Worm (Caenorhabditis elegans) whole organism, mixed stage, embryonic: Measurements from ENCODE around the gene ceh-81.

Source experiments
- blmp-1 ChIP-seq: fragments of 150-350 bp; optimal IDR thresholded peaks from 2 replicates; lab custom pipeline; 2014; ENCODE audit warnings: missing biosample characterization, missing genetic modification characterization
- ceh-39 ChIP-seq: fragments of 150-350 bp; optimal IDR thresholded peaks from 2 replicates; lab custom pipeline; 2014; ENCODE audit warnings: missing biosample characterization, missing genetic modification characterization
- ceh-43 ChIP-seq: fragments of 200-800 bp; sonication (Bioruptor generic); optimal IDR thresholded peaks from 2 replicates; lab custom pipeline; 2018; ENCODE audit warnings: mild to moderate bottlenecking, missing genetic modification characterization, moderate library complexity, missing compliant biosample characterization
- ceh-83 ChIP-seq: fragments of 200-800 bp; sonication (Bioruptor generic); optimal IDR thresholded peaks from 2 replicates; lab custom pipeline; 2018; ENCODE audit warnings: mild to moderate bottlenecking, missing genetic modification characterization, missing compliant biosample characterization
- ces-1 ChIP-seq: fragments of 150-350 bp; optimal IDR thresholded peaks from 2 replicates; lab custom pipeline; 2014; ENCODE audit warnings: missing biosample characterization, missing genetic modification reagents, missing genetic modification characterization
- cnd-1 ChIP-seq: fragments of 200-800 bp; sonication (Bioruptor generic); optimal IDR thresholded peaks from 2 replicates; lab custom pipeline; 2018; ENCODE audit warnings: mild to moderate bottlenecking, missing genetic modification characterization, missing compliant biosample characterization
- flh-1 ChIP-seq: fragments of 200-800 bp; sonication (Bioruptor generic); optimal IDR thresholded peaks from 2 replicates; lab custom pipeline; 2018; ENCODE audit warnings: mild to moderate bottlenecking, missing genetic modification characterization, moderate library complexity, missing compliant biosample characterization
- ham-2 ChIP-seq: fragments of 200-800 bp; sonication (Bioruptor generic); optimal IDR thresholded peaks from 2 replicates; lab custom pipeline; 2018; ENCODE audit warnings: mild to moderate bottlenecking, missing genetic modification characterization, missing compliant biosample characterization
- hlh-1 ChIP-seq: fragments of 150-350 bp; optimal IDR thresholded peaks from 2 replicates; lab custom pipeline; 2014; ENCODE audit warnings: missing biosample characterization, missing genetic modification reagents, missing genetic modification characterization
- lin-32 ChIP-seq: fragments of 200-800 bp; sonication (Bioruptor generic); optimal IDR thresholded peaks from 2 replicates; lab custom pipeline; 2018; ENCODE audit warnings: mild to moderate bottlenecking, missing genetic modification characterization, missing compliant biosample characterization
- lsy-2 ChIP-seq: fragments of 150-350 bp; optimal IDR thresholded peaks from 2 replicates; lab custom pipeline; 2014; ENCODE audit warnings: missing biosample characterization, missing genetic modification characterization
- mab-5 ChIP-seq: fragments of 150-350 bp; optimal IDR thresholded peaks from 2 replicates; lab custom pipeline; 2014; ENCODE audit warnings: missing biosample characterization, missing genetic modification characterization
- mls-2 ChIP-seq: sonication (generic microtip); optimal IDR thresholded peaks from 2 replicates; lab custom pipeline; 2016; ENCODE audit warnings: mild to moderate bottlenecking, missing genetic modification characterization, moderate library complexity, missing compliant biosample characterization
- nhr-12 ChIP-seq: fragments of 150-350 bp; optimal IDR thresholded peaks from 2 replicates; lab custom pipeline; 2014; ENCODE audit warnings: missing biosample characterization, missing genetic modification characterization
- nhr-2 ChIP-seq: fragments of 150-350 bp; optimal IDR thresholded peaks from 2 replicates; lab custom pipeline; 2014; ENCODE audit warnings: missing biosample characterization, missing genetic modification characterization
- nhr-28 ChIP-seq: fragments of 150-350 bp; optimal IDR thresholded peaks from 2 replicates; lab custom pipeline; 2014; ENCODE audit warnings: missing biosample characterization, missing genetic modification characterization
- nhr-76 ChIP-seq: sonication (generic microtip); optimal IDR thresholded peaks from 2 replicates; lab custom pipeline; 2017; ENCODE audit warnings: missing biosample characterization, missing genetic modification characterization
- snpc-4 ChIP-seq: fragments of 150-350 bp; optimal IDR thresholded peaks from 2 replicates; lab custom pipeline; 2014; ENCODE audit warnings: missing biosample characterization, missing genetic modification characterization
- sptf-1 ChIP-seq: sonication (generic microtip); optimal IDR thresholded peaks from 2 replicates; lab custom pipeline; 2017; ENCODE audit warnings: mild to moderate bottlenecking, missing genetic modification characterization, moderate library complexity, missing compliant biosample characterization
- unc-120 ChIP-seq: sonication (generic microtip); optimal IDR thresholded peaks from 2 replicates; lab custom pipeline; 2017; ENCODE audit warnings: missing genetic modification characterization, missing compliant biosample characterization; ENCODE audit not compliant: poor library complexity, severe bottlenecking
- unc-62 ChIP-seq: fragments of 150-350 bp; optimal IDR thresholded peaks from 2 replicates; lab custom pipeline; 2014; ENCODE audit warnings: missing biosample characterization, missing genetic modification reagents, missing genetic modification characterization
- ztf-11 ChIP-seq: fragments of 150-350 bp; optimal IDR thresholded peaks from 2 replicates; lab custom pipeline; 2014; ENCODE audit warnings: missing biosample characterization, missing genetic modification characterization

The ceh-81 gene

DNA sequence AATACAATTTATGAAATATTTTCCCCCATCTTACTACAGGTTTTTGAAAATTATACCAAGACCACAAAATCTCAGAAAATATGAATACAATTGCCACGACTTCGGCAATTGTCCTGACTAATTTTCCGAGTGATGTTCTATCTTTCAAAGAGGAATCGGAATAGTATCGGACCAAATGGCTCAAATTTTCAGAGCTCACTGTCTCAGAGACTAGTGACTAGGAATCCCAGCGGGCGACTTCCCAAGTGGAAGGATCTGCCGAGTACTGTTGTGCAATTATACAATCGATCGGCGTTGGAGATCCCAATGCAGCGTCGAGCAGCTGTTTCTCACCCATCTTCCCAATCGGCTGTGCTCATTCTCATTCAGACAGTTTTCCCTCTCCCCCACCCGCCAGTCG, 4.5 kb upstream of the ceh-81 start, which contains the start of gene F45C12.17:
Gene F45C12.17 (plus strand): TSS at position 377 of the 400 bp plus-strand sequence.
- TF ChIP-seq ceh-39 (tag; lab: Kevin White, UChicago) (peak; percentile 12), nhr-28 (no peak)

DNA sequence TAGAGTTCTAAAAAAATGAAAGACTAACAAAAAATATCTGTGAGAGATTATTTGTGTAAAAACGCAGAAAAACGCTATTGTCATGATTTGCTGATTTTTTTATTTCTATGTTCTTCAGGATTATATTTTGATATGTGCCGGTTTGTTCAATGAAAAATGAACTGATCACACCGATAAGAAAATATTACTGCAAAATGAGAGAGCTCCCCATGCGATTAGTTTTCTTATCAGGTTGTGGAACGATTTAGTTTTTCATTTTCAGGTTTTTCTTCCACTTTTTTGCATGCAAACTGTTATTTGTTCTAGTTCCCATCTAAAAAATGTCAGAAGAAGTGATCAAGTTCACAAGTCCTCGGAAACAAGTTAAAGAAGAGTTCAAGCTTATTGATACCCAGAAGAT, 1.9 kb upstream of the ceh-81 start, which contains the start of gene btb-9:
Gene btb-9 (plus strand): TSS at position 254 of the 400 bp plus-strand sequence.
- TF ChIP-seq blmp-1 (no peak), unc-120 (tag; lab: Kevin White, UChicago) (no peak), lin-32 (GFP tag; lab: Kevin White, UChicago) (no peak), lsy-2 (no peak)

DNA sequence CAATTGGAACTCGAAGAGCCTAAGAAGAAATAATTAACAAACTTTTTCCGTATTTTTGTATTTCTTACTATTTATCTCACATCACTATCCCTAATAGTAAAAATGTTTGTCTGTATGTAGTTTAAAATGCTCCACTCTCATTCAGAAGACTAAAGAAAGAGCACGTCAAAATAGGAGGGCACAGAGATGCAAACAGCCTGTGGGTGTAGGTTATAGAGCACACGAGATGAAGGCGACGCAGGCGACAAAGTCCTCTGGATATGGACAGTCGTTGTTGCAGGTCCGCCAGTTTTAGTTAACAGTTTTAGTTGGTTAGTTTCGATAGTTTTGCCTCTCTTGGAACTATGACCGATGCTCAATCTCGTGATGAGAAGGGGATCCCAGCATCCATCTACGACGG, 1.7 kb downstream of the ceh-81 start, which contains the start of gene ceh-82:
Gene ceh-82 (plus strand): TSS at position 301 of the 400 bp plus-strand sequence.
- no peak for TF ChIP-seq nhr-76

DNA sequence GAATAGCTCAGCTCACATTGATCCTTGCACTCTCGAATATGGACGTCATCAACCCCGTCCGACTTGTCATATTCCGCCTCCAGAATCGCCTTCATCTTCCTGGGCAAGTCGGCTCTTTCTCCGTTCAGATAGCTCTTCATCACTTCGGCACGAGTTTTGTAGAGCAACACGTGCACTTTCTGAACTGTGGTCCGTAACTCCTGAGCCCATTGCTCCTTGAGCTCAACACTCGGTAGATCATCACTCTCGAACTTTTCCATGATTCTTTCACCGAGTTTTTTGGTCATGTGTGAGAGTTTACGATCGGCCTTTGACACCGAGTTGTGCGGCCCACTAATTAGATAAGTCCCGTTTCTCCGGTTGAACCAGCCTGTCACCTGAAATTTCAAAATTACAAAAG, 4.9 kb downstream of the ceh-81 start:
- TF ChIP-seq mls-2 (tag; lab: Kevin White, UChicago) (no peak), nhr-2 (tag; lab: Kevin White, UChicago) (no peak), unc-62 (GFP tag; lab: Kevin White, UChicago) (no peak), nhr-76 (no peak), flh-1 (GFP tag; lab: Kevin White, UChicago) (no peak), lsy-2 (no peak), sptf-1 (tag; lab: Kevin White, UChicago) (no peak), ceh-43 (GFP tag; lab: Kevin White, UChicago) (no peak)
- TF ChIP-seq, all 35 proteins: peak for 0

DNA sequence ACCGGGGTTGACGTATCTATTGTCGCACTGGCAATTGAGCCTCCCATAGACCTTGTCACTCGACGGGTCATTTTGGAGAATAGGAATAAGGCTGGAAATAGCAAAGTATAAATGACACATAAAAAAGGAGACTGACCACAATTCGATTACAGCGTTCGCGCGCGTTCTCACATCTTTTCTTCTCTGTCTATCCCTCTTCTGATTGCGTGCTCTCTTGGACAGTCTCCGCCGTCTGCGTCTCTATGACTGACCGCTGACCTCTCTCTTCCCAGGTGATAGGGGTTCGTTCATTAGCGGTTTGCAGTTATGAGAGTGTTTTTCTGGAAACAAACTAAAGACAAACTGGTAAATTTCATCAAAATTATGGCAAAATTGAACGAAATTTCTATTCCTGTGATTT, 6.2 kb downstream of the ceh-81 start, which contains the start of gene ceh-83:
Gene ceh-83 (minus strand): TSS at position 181 of the 400 bp plus-strand sequence.
- TF ChIP-seq unc-62 (GFP tag; lab: Kevin White, UChicago) (no peak), ces-1 (GFP tag; lab: Kevin White, UChicago) (no peak), nhr-76 (no peak), ham-2 (GFP tag; lab: Kevin White, UChicago) (no peak), mab-5 (tag; lab: Kevin White, UChicago) (no peak), lin-32 (GFP tag; lab: Kevin White, UChicago) (no peak), nhr-12 (tag; lab: Kevin White, UChicago) (no peak), sptf-1 (tag; lab: Kevin White, UChicago) (no peak), ceh-39 (tag; lab: Kevin White, UChicago) (no peak)

DNA sequence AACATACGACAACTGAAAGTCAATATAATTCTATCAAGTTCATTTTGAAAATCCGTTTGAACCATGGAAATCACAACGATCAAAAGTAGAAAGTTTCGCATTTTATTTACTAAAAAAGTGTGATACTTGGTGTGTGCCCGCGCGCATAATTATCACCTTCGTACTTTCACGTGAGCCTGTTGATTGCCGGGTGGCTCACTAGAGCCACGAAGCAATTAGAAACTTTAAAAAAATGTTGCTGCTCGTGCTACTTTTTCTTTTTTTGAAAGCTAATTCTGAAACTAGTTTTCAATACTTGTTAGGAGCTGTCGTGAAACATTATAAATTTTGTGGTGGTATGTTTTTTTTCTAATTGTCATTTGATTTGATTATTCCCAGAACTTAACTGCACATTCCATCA, 8.6 kb downstream of the ceh-81 start, which contains the start of the genes irld-9 and irld-33:
Gene irld-9 (minus strand): TSS at position 101 of the 400 bp plus-strand sequence.
Gene irld-33 (plus strand): TSS at position 209 of the 400 bp plus-strand sequence.
- no peak for TF ChIP-seq ceh-83 (GFP tag; lab: Kevin White, UChicago)
- TF ChIP-seq blmp-1 = no peak
- TF ChIP-seq flh-1 (GFP tag; lab: Kevin White, UChicago) = no peak
- TF ChIP-seq hlh-1 (tag; lab: Kevin White, UChicago) = no peak

DNA sequence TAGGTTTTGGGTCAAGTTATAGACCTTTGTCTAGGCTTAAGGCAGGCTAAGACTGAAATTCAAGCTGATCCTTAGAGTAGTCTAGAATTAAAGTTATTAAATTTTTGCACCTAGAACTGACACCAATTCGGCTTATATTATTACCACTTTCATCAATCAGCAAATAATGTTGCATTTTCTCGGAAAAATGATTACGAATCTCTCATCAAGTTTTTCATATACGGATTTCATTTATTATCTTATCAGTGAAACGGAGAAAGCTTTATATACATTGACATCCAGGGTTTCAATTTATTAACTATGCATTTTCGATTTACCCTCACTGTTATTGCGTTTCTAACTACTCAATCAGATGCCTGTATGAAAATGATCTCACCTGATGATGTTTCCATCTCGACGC, 11.0 kb downstream of the ceh-81 start, which contains the start of gene K07G6.1:
Gene K07G6.1 (plus strand): TSS at position 301 of the 400 bp plus-strand sequence.
- no peak for TF ChIP-seq nhr-2 (tag; lab: Kevin White, UChicago)

DNA sequence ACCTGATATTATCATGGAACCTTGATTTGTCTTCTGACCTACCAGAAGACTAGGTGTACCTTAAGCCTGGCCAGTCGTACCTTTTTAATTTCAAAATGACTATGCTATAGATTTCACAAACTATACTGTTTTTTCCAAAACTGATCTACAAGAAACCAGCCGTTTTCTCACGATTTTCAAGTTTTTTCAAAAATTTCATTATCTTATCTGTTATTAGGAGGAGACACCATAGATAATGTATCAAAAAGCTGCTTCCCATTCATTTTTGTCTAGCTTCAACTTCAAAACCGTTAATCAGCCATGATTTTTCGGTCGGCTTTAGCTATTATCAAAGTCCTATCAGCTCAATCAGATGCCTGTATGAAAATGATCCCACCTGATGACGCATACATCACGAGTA, 12.3 kb downstream of the ceh-81 start, which contains the start of gene F36H5.12:
Gene F36H5.12 (plus strand): TSS at position 301 of the 400 bp plus-strand sequence.
- no peak for TF ChIP-seq lin-32 (GFP tag; lab: Kevin White, UChicago)

DNA sequence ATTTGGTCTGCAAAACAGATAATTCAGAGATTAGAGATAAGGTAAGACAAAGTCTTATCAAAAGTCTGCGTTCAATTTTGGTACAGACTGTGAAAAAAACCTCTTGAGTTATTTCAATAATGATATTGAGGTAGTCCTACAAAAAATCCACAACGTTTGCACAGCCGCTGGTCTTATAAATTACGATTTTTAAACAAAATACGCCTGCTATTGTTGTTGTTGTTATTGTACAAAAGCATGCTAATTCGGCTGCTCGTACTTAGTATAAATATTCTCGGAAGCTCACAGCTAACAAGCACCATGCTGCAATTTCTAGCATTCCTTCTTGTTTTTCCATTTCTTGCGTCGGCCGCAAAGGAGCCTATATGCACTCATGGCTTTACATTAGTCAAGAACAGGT, 14.0 kb downstream of the ceh-81 start, which contains the start of gene clec-19:
Gene clec-19 (plus strand): TSS at position 301 of the 400 bp plus-strand sequence.
- TF ChIP-seq ztf-11 (no peak), nhr-12 (tag; lab: Kevin White, UChicago) (no peak), snpc-4 (tag; lab: Kevin White, UChicago) (no peak), ham-2 (GFP tag; lab: Kevin White, UChicago) (no peak), cnd-1 (tag; lab: Kevin White, UChicago) (no peak), nhr-28 (no peak), ces-1 (GFP tag; lab: Kevin White, UChicago) (no peak), mls-2 (tag; lab: Kevin White, UChicago) (no peak), ceh-43 (GFP tag; lab: Kevin White, UChicago) (no peak), ceh-83 (GFP tag; lab: Kevin White, UChicago) (no peak)
